Worm (Caenorhabditis elegans) whole organism, L4 larva: ENCODE measurements around the gene dnpp-1.

Experiments
- F44E2.7 ChIP-seq: fragments of 200-800 bp; sonication (Bioruptor generic); IDR thresholded peaks from 2 replicates; pipeline ENCODE4 v2.1.2; 2022; ENCODE audit warnings: missing genetic modification characterization, missing compliant biosample characterization
- T26A8.4 ChIP-seq: fragments of 200-800 bp; sonication (Bioruptor generic); IDR thresholded peaks from 2 replicates; pipeline ENCODE4 v1.3.6; 2022; ENCODE audit warnings: missing genetic modification characterization, missing compliant biosample characterization
- Y5F2A.4 ChIP-seq: fragments of 200-800 bp; sonication (Bioruptor generic); optimal IDR thresholded peaks from 2 replicates; lab custom pipeline; 2018; ENCODE audit warnings: mild to moderate bottlenecking, missing genetic modification characterization, missing compliant biosample characterization
- Y75B8A.6 ChIP-seq: fragments of 200-800 bp; sonication (Bioruptor generic); IDR thresholded peaks from 2 replicates; pipeline ENCODE4 v1.3.6; 2022; ENCODE audit warnings: missing genetic modification reagents, missing genetic modification characterization, missing compliant biosample characterization
- ZK337.2 ChIP-seq: fragments of 200-800 bp; sonication (Bioruptor generic); IDR thresholded peaks from 2 replicates; pipeline ENCODE4 v1.3.6; 2022; ENCODE audit warnings: missing genetic modification reagents, missing genetic modification characterization, missing compliant biosample characterization
- ZK546.5 ChIP-seq, 2 experiments: sonication (generic microtip); optimal IDR thresholded peaks; 2 replicates each; lab custom pipeline; 2017; ENCODE audit warnings: missing biosample characterization in 2 of 2, missing genetic modification characterization in 2 of 2
- aha-1 ChIP-seq: fragments of 150-350 bp; peaks from one replicate; lab custom pipeline; 2014; ENCODE audit warnings: missing biosample characterization, missing genetic modification characterization
- ama-1 ChIP-seq: fragments of 150-350 bp; optimal IDR thresholded peaks from 2 replicates; lab custom pipeline; 2014; ENCODE audit warnings: inconsistent platforms, mixed read lengths
- arid-1 ChIP-seq: fragments of 200-800 bp; sonication (Bioruptor generic); conservative IDR thresholded peaks from 2 replicates; pipeline ENCODE4 v1.3.6; 2022; ENCODE audit warnings: missing genetic modification reagents, missing genetic modification characterization, missing compliant biosample characterization
- attf-4 ChIP-seq: sonication (generic microtip); optimal IDR thresholded peaks from 3 replicates; lab custom pipeline; 2017; ENCODE audit warnings: missing biosample characterization, missing genetic modification characterization
- ceh-20 ChIP-seq: fragments of 200-800 bp; sonication (Bioruptor generic); IDR thresholded peaks from 2 replicates; pipeline ENCODE4 v1.3.6; 2022; ENCODE audit warnings: missing genetic modification reagents, missing genetic modification characterization, missing compliant biosample characterization
- ceh-44 ChIP-seq: fragments of 200-800 bp; sonication (Bioruptor generic); IDR thresholded peaks from 2 replicates; pipeline ENCODE4 v1.3.6; 2022; ENCODE audit warnings: missing genetic modification reagents, missing genetic modification characterization, missing compliant biosample characterization
- ceh-62 ChIP-seq: sonication (generic microtip); optimal IDR thresholded peaks from 2 replicates; lab custom pipeline; 2017; ENCODE audit warnings: missing biosample characterization, missing genetic modification characterization
- ces-1 ChIP-seq: fragments of 150-350 bp; sonication (generic microtip); optimal IDR thresholded peaks from 4 replicates; lab custom pipeline; 2014; ENCODE audit warnings: missing biosample characterization, missing genetic modification reagents, missing genetic modification characterization
- ctbp-1 ChIP-seq: fragments of 200-800 bp; sonication (Bioruptor generic); IDR thresholded peaks from 2 replicates; pipeline ENCODE4 v1.3.6; 2022; ENCODE audit warnings: missing genetic modification reagents, missing genetic modification characterization, missing compliant biosample characterization
- dmd-9 ChIP-seq: fragments of 200-800 bp; sonication (Bioruptor generic); IDR thresholded peaks from 2 replicates; pipeline ENCODE4 v1.3.6; 2022; ENCODE audit warnings: missing genetic modification reagents, missing genetic modification characterization, missing compliant biosample characterization
- dpl-1 ChIP-seq: fragments of 150-350 bp; optimal IDR thresholded peaks from 2 replicates; lab custom pipeline; 2014; ENCODE audit warnings: missing biosample characterization, missing genetic modification reagents, missing genetic modification characterization
- dve-1 ChIP-seq: sonication (generic microtip); optimal IDR thresholded peaks from 2 replicates; lab custom pipeline; 2017; ENCODE audit warnings: antibody characterized with exemption, mild to moderate bottlenecking, missing genetic modification characterization, missing compliant biosample characterization; ENCODE audit not compliant: insufficient read depth
- egl-27 ChIP-seq: sonication (generic microtip); optimal IDR thresholded peaks from 3 replicates; lab custom pipeline; 2017; ENCODE audit warnings: missing biosample characterization, missing genetic modification reagents, missing genetic modification characterization
- fos-1 ChIP-seq: fragments of 150-350 bp; optimal IDR thresholded peaks from 2 replicates; lab custom pipeline; 2014; ENCODE audit warnings: missing biosample characterization, missing genetic modification characterization
- gei-8 ChIP-seq: fragments of 200-800 bp; sonication (Bioruptor generic); optimal IDR thresholded peaks from 2 replicates; lab custom pipeline; 2018; ENCODE audit warnings: mild to moderate bottlenecking, missing genetic modification characterization, missing compliant biosample characterization
- hlh-30 ChIP-seq: sonication (generic microtip); optimal IDR thresholded peaks from 2 replicates; lab custom pipeline; 2017; ENCODE audit warnings: antibody characterized with exemption, mild to moderate bottlenecking, missing genetic modification characterization, missing compliant biosample characterization; ENCODE audit not compliant: insufficient read depth
- jun-1 ChIP-seq: fragments of 150-350 bp; optimal IDR thresholded peaks from 2 replicates; lab custom pipeline; 2014; ENCODE audit warnings: missing biosample characterization, missing genetic modification reagents, missing genetic modification characterization
- lim-7 ChIP-seq: fragments of 200-800 bp; sonication (Bioruptor generic); IDR thresholded peaks from 2 replicates; pipeline ENCODE4 v1.3.6; 2022; ENCODE audit warnings: missing genetic modification characterization, missing compliant biosample characterization
- lin-1 ChIP-seq: fragments of 200-800 bp; sonication (Bioruptor generic); IDR thresholded peaks from 2 replicates; pipeline ENCODE4 v1.3.6; 2022; ENCODE audit warnings: missing genetic modification reagents, missing genetic modification characterization, missing compliant biosample characterization
- lir-3 ChIP-seq: sonication (generic microtip); optimal IDR thresholded peaks from 2 replicates; lab custom pipeline; 2016; ENCODE audit warnings: mild to moderate bottlenecking, missing genetic modification characterization, missing compliant biosample characterization
- lsy-2 ChIP-seq, 2 experiments: fragments of 150-350 bp in 1 of 2; sonication (generic microtip) in 1 of 2; optimal IDR thresholded peaks; 2 replicates each; lab custom pipeline; 2014 to 2017; ENCODE audit warnings: missing biosample characterization in 2 of 2, missing genetic modification characterization in 2 of 2
- mep-1 ChIP-seq: fragments of 150-350 bp; sonication (generic microtip); optimal IDR thresholded peaks from 3 replicates; lab custom pipeline; 2014; ENCODE audit warnings: missing biosample characterization, missing genetic modification characterization
- mes-2 ChIP-seq: sonication (generic microtip); optimal IDR thresholded peaks from 2 replicates; lab custom pipeline; 2016; ENCODE audit warnings: missing genotype, mild to moderate bottlenecking, missing genetic modification characterization, missing compliant biosample characterization; ENCODE audit not compliant: poor library complexity, severe bottlenecking
- mxl-2 ChIP-seq: fragments of 200-800 bp; sonication (Bioruptor generic); conservative IDR thresholded peaks from 2 replicates; pipeline ENCODE4 v1.3.6; 2022; ENCODE audit warnings: missing genetic modification reagents, missing genetic modification characterization, missing compliant biosample characterization
- mxl-3 ChIP-seq: fragments of 200-800 bp; sonication (Bioruptor generic); optimal IDR thresholded peaks from 2 replicates; lab custom pipeline; 2018; ENCODE audit warnings: mild to moderate bottlenecking, missing genetic modification characterization, missing compliant biosample characterization
- nhr-10 ChIP-seq: fragments of 150-350 bp; optimal IDR thresholded peaks from 2 replicates; lab custom pipeline; 2014; ENCODE audit warnings: missing biosample characterization, missing genetic modification characterization
- nhr-102 ChIP-seq: sonication (generic microtip); optimal IDR thresholded peaks from 2 replicates; lab custom pipeline; 2016; ENCODE audit warnings: mild to moderate bottlenecking, missing genetic modification characterization, moderate library complexity, missing compliant biosample characterization
- nhr-11 ChIP-seq: fragments of 150-350 bp; optimal IDR thresholded peaks from 2 replicates; lab custom pipeline; 2014; ENCODE audit warnings: missing biosample characterization, missing genetic modification characterization
- nhr-111 ChIP-seq: fragments of 200-800 bp; sonication (Bioruptor generic); optimal IDR thresholded peaks from 2 replicates; lab custom pipeline; 2018; ENCODE audit warnings: mild to moderate bottlenecking, missing genetic modification characterization, missing compliant biosample characterization
- nhr-237 ChIP-seq: sonication (generic microtip); optimal IDR thresholded peaks from 2 replicates; lab custom pipeline; 2017; ENCODE audit warnings: missing biosample characterization, missing genetic modification characterization
- nhr-41 ChIP-seq: fragments of 200-800 bp; sonication (Bioruptor generic); IDR thresholded peaks from 2 replicates; pipeline ENCODE4 v1.3.6; 2022; ENCODE audit warnings: missing genetic modification reagents, missing genetic modification characterization, missing compliant biosample characterization
- sdz-12 ChIP-seq: fragments of 200-800 bp; sonication (Bioruptor generic); optimal IDR thresholded peaks from 2 replicates; lab custom pipeline; 2018; ENCODE audit warnings: mild to moderate bottlenecking, missing genetic modification characterization, missing compliant biosample characterization
- set-16 ChIP-seq: fragments of 200-800 bp; sonication (Bioruptor generic); IDR thresholded peaks from 2 replicates; pipeline ENCODE4 v1.3.6; 2022; ENCODE audit warnings: missing genetic modification reagents, missing genetic modification characterization, missing compliant biosample characterization
- skn-1 ChIP-seq: fragments of 150-350 bp; optimal IDR thresholded peaks from 2 replicates; lab custom pipeline; 2014; ENCODE audit warnings: missing biosample characterization, missing genetic modification characterization
- unc-62 ChIP-seq, 3 experiments: fragments of 150-350 bp in 1 of 3; sonication (generic microtip); optimal IDR thresholded peaks in 2 of 3; peaks in 1 of 3; 1 replicate in 1 of 3; 2 replicates in 2 of 3; lab custom pipeline; 2014 to 2017; ENCODE audit warnings: missing biosample characterization in 3 of 3, missing genetic modification characterization in 3 of 3, missing genetic modification reagents in 3 of 3, missing genotype in 1 of 3
- vab-7 ChIP-seq: fragments of 200-800 bp; sonication (Bioruptor generic); IDR thresholded peaks from 2 replicates; pipeline ENCODE4 v1.3.6; 2022; ENCODE audit warnings: missing genetic modification reagents, missing genetic modification characterization, missing compliant biosample characterization
- zfp-2 ChIP-seq: sonication (generic microtip); optimal IDR thresholded peaks from 2 replicates; lab custom pipeline; 2016; ENCODE audit warnings: mild to moderate bottlenecking, missing genetic modification characterization, missing compliant biosample characterization
- zfp-3 ChIP-seq: fragments of 200-800 bp; sonication (Bioruptor generic); conservative IDR thresholded peaks from 2 replicates; pipeline ENCODE4 v1.3.6; 2022; ENCODE audit warnings: missing genetic modification reagents, missing genetic modification characterization, missing compliant biosample characterization
- zip-11 ChIP-seq: fragments of 200-800 bp; sonication (Bioruptor generic); IDR thresholded peaks from 2 replicates; pipeline ENCODE4 v1.3.6; 2022; ENCODE audit warnings: missing genetic modification characterization, missing compliant biosample characterization
- ztf-11 ChIP-seq: fragments of 150-350 bp; optimal IDR thresholded peaks from 2 replicates; lab custom pipeline; 2014; ENCODE audit warnings: missing biosample characterization, missing genetic modification characterization
- ztf-7 ChIP-seq: fragments of 150-350 bp; optimal IDR thresholded peaks from 2 replicates; lab custom pipeline; 2014; ENCODE audit warnings: missing biosample characterization, missing genetic modification characterization

Gene dnpp-1

ce11 chrIII:5835163-5835871, 28.3 kb downstream of the dnpp-1 start (continued):
- TF ChIP-seq mes-2 = peak; percentile 66
- no peak for TF ChIP-seq mxl-2 (GFP tag; lab: Robert Waterston, UW)
- no peak for TF ChIP-seq zfp-3 (GFP tag; lab: Robert Waterston, UW)
- TF ChIP-seq ctbp-1 (GFP tag; lab: Robert Waterston, UW) = no peak
- no peak for TF ChIP-seq ztf-11
- TF ChIP-seq dve-1 (tag; lab: Kevin White, UChicago) = peak; percentile 84
- TF ChIP-seq set-16 = peak; percentile 50
- TF ChIP-seq skn-1 = no peak
- no peak for TF ChIP-seq attf-4 (tag; lab: Kevin White, UChicago)
- TF ChIP-seq nhr-111 (GFP tag; lab: Kevin White, UChicago) = no peak
- peak in 1 of 2 experiments; percentile 88 for TF ChIP-seq unc-62 (GFP tag; optimal IDR thresholded peaks at IDR 0.05 in 1 of 2; lab: Kevin White, UChicago)
- TF ChIP-seq unc-62 (tag; optimal IDR thresholded peaks at IDR 0.05; lab: Kevin White, UChicago) = no peak
- TF ChIP-seq nhr-11 (tag; lab: Kevin White, UChicago) = peak; percentile 25
- TF ChIP-seq sdz-12 (GFP tag; lab: Kevin White, UChicago) = no peak
- no peak for TF ChIP-seq Y75B8A.6
- no peak for TF ChIP-seq dmd-9 (GFP tag; lab: Robert Waterston, UW)
- no peak for TF ChIP-seq ceh-44
- peak; percentile 68 for TF ChIP-seq aha-1 (tag; lab: Kevin White, UChicago)
- peak; percentile 63 for TF ChIP-seq mxl-3 (GFP tag; lab: Kevin White, UChicago)
- 0 out of 2 replicates have a peak, but pooled peaks have one; percentile 44 for TF ChIP-seq lin-1 (GFP tag; lab: Robert Waterston, UW)
- no peak for TF ChIP-seq lir-3
- no peak for TF ChIP-seq T26A8.4 (GFP tag; lab: Robert Waterston, UW)
- TF ChIP-seq ztf-7 (tag; lab: Kevin White, UChicago) = peak; percentile 16
- TF ChIP-seq ceh-20 (GFP tag; lab: Robert Waterston, UW) = peak; percentile 13; the same call in 1 of the 2 replicates

DNA sequence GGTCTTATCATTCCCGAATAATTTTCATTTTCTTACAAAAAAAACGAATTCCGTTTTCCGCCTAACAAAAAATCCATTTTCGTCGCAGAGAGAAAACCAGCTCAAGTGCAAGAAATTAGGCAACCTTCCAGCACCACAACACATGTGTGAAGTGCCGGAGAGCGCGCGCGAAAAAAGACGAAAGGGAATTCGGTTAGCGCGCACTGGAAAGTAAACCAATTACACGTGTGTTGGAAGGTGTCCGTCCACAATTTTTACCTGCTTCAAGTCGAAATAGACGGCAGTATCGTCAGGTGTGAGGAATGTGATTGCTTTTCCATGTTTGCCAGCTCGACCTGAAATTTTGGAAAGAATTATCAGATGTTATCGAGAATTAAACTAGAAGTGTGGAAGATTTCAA, 28.9 kb downstream of the dnpp-1 start:
- TF ChIP-seq ZK546.5 (tag; optimal IDR thresholded peaks at IDR 0.05; lab: Kevin White, UChicago) (no peak), aha-1 (tag; lab: Kevin White, UChicago) (peak; percentile 80), mep-1 (tag; lab: Kevin White, UChicago) (no peak), F44E2.7 (GFP tag; lab: Robert Waterston, UW) (no peak), zip-11 (no peak), Y5F2A.4 (no peak), lsy-2 (tag; optimal IDR thresholded peaks at IDR 0.05; lab: Kevin White, UChicago) (no peak), vab-7 (GFP tag; lab: Robert Waterston, UW) (0 out of 2 replicates have a peak, but pooled peaks have one; percentile 15), ces-1 (GFP tag; lab: Kevin White, UChicago) (peak; percentile 39), ama-1 (peak; percentile 26), egl-27 (tag; lab: Kevin White, UChicago) (no peak), mxl-3 (GFP tag; lab: Kevin White, UChicago) (no peak), nhr-10 (no peak), ZK337.2 (GFP tag; lab: Robert Waterston, UW) (no peak), lim-7 (GFP tag; lab: Robert Waterston, UW) (no peak)
- TF ChIP-seq, all 104 proteins: peak for 4

DNA sequence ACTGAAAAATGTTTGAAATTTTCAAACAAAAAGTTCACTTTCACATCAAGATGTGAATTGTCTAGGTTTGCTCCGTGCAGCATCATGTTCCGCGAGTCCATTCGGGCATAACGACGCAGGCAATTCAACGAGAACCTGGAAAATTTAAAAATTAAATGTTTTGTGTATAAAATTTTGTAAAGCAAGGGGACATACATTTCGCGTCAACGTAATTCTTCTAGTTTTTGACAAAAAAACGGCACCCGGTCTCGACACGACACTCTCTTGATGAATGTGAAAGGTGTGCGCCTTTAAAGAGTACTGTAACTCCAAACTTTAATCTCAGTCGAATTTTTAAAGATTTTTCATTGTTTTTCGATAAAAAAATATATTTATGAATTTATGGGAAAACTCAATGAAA, 29.6 kb downstream of the dnpp-1 start, which contains the start of gene R12B2.6:
TSS of gene R12B2.6 (minus strand) at position 101 of the 400 bp plus-strand sequence.
- TF ChIP-seq gei-8 (GFP tag; lab: Kevin White, UChicago) (no peak), zfp-2 (tag; lab: Kevin White, UChicago) (no peak), dmd-9 (GFP tag; lab: Robert Waterston, UW) (no peak), ceh-62 (no peak), dpl-1 (GFP tag; lab: Kevin White, UChicago) (no peak), hlh-30 (tag; lab: Kevin White, UChicago) (no peak), nhr-237 (no peak), dve-1 (tag; lab: Kevin White, UChicago) (no peak), ztf-11 (no peak), lin-1 (GFP tag; lab: Robert Waterston, UW) (no peak), nhr-41 (no peak), fos-1 (no peak), nhr-111 (GFP tag; lab: Kevin White, UChicago) (no peak), arid-1 (no peak), nhr-102 (tag; lab: Kevin White, UChicago) (no peak), jun-1 (no peak), egl-27 (tag; lab: Kevin White, UChicago) (no peak)
